Worm (Caenorhabditis elegans): ENCODE measurements around the gene nspe-3.

nspe-3 gene

DNA sequence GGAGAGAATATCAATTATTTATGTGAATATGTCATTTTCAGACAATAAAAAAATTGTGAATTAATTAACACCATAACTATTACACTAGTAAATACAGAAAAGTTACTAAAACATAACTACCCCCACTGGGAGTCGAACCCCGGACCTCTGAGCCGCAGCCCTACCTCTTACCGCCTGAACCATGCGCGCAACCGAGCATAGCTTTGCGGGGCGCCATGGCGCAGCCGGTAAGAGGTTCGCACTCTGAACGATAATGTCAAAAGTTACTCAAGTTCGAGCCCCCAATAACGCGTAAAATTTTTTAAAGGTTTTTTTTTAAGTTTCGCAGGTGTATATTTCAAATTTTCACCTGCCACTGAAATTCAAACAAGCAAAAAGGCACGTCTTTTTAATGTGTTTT lies 48.4 kb downstream of the nspe-3 start:
- TF ChIP-seq nhr-12 (tag; optimal IDR thresholded peaks at IDR 0.05) = no peak
